Worm (Caenorhabditis elegans) whole organism, L1 larva: ENCODE data around the gene F17C8.7.
"Not testable (repeated sequence)": the region's sequence is repeated elsewhere in the genome, so short reads cannot be mapped to it uniquely, and the experiment has no call there.

Experiments used
- ceh-63 ChIP-seq: fragments of 200-800 bp; sonication (Bioruptor generic); optimal IDR thresholded peaks from 2 replicates; lab custom pipeline; 2018; ENCODE audit warnings: mild to moderate bottlenecking, missing genetic modification characterization, missing compliant biosample characterization
- elt-3 ChIP-seq, 6 experiments: fragments of 150-350 bp in 1 of 6; sonication (generic microtip); optimal IDR thresholded peaks; 2 replicates each; lab custom pipeline; 2017 to 2018; ENCODE audit warnings: missing biosample characterization in 6 of 6, missing genetic modification characterization in 6 of 6, inconsistent platforms in 1 of 6
- lir-3 ChIP-seq: sonication (generic microtip); optimal IDR thresholded peaks from 2 replicates; lab custom pipeline; 2016; ENCODE audit warnings: mild to moderate bottlenecking, missing genetic modification characterization, moderate library complexity, missing compliant biosample characterization; ENCODE audit not compliant: poor library complexity
- nhr-237 ChIP-seq: fragments of 150-350 bp; optimal IDR thresholded peaks from 2 replicates; lab custom pipeline; 2014; ENCODE audit warnings: missing biosample characterization, missing genetic modification characterization
- pag-3 ChIP-seq: sonication (generic microtip); optimal IDR thresholded peaks from 2 replicates; lab custom pipeline; 2017; ENCODE audit warnings: missing genetic modification characterization, mild to moderate bottlenecking, missing compliant biosample characterization, antibody characterized with exemption, borderline replicate concordance; ENCODE audit not compliant: insufficient read depth
- sox-4 ChIP-seq: sonication (generic microtip); optimal IDR thresholded peaks from 2 replicates; lab custom pipeline; 2016; ENCODE audit warnings: missing genetic modification characterization, missing compliant biosample characterization
- tbx-2 ChIP-seq: sonication (generic microtip); optimal IDR thresholded peaks from 2 replicates; lab custom pipeline; 2016; ENCODE audit warnings: missing genetic modification characterization, missing compliant biosample characterization

ce11 chrIII:4781937-4782576, 46.5 kb downstream of the F17C8.7 start, which contains the start of the genes gex-5 and C38D4.10:
- not testable (repeated sequence) for TF ChIP-seq pag-3; tbx-2; lir-3 (tag; lab: Kevin White, UChicago); nhr-237 (tag; lab: Kevin White, UChicago); sox-4 (tag; lab: Kevin White, UChicago); elt-3 (tag; optimal IDR thresholded peaks at IDR 0.05; lab: Kevin White, UChicago); ceh-63 (GFP tag; lab: Kevin White, UChicago)
